Fruit fly (Drosophila melanogaster) whole organism, embryonic: ENCODE measurements around the gene CG6893.

Experiments
- CG13424 ChIP-seq: fragments of 200-800 bp; sonication (Bioruptor generic); optimal IDR thresholded peaks from 2 replicates; lab custom pipeline; 2019; ENCODE audit warnings: missing biosample characterization, mild to moderate bottlenecking, missing genetic modification characterization, moderate library complexity
- CG15479 ChIP-seq: fragments of 200-800 bp; sonication (Bioruptor generic); optimal IDR thresholded peaks from 3 replicates; lab custom pipeline; 2019; ENCODE audit warnings: missing biosample characterization, mild to moderate bottlenecking, missing genetic modification characterization, moderate library complexity
- CG17612 ChIP-seq: fragments of 200-800 bp; sonication (Bioruptor generic); IDR thresholded peaks from 2 replicates; pipeline ENCODE4 v1.3.6; 2022; ENCODE audit warnings: missing biosample characterization, missing genetic modification characterization
- CG18764 ChIP-seq: fragments of 200-800 bp; sonication (Bioruptor generic); optimal IDR thresholded peaks from 3 replicates; lab custom pipeline; 2016; ENCODE audit warnings: missing biosample characterization, missing genetic modification characterization
- HLH3B ChIP-seq: fragments of 200-800 bp; sonication (Bioruptor generic); IDR thresholded peaks from 2 replicates; pipeline ENCODE4 v1.3.6; 2022; ENCODE audit warnings: missing biosample characterization, missing genetic modification characterization
- Hr51 ChIP-seq, 2 experiments: fragments of 200-800 bp; sonication (Bioruptor generic); optimal IDR thresholded peaks; 2 replicates in 1 of 2; 3 replicates in 1 of 2; lab custom pipeline; 2016 to 2018; ENCODE audit warnings: missing biosample characterization in 2 of 2, missing genetic modification characterization in 2 of 2, mild to moderate bottlenecking in 1 of 2, moderate library complexity in 1 of 2
- Med ChIP-seq: fragments of 200-800 bp; sonication (Bioruptor generic); peaks from one replicate; lab custom pipeline; 2016; ENCODE audit warnings: missing biosample characterization, missing genetic modification characterization, mild to moderate bottlenecking, inconsistent platforms, moderate library complexity
- NC2β ChIP-seq: fragments of 200-800 bp; sonication (Bioruptor generic); optimal IDR thresholded peaks from 2 replicates; lab custom pipeline; 2016; ENCODE audit warnings: missing biosample characterization, missing genetic modification characterization
- Taf1 ChIP-seq: fragments of 200-800 bp; sonication (Bioruptor generic); IDR thresholded peaks from 2 replicates; pipeline ENCODE4 v1.3.6; 2022; ENCODE audit warnings: missing biosample characterization, missing genetic modification characterization
- amos ChIP-seq: fragments of 200-800 bp; sonication (Bioruptor generic); IDR thresholded peaks from 2 replicates; pipeline ENCODE4 v1.3.6; 2022; ENCODE audit warnings: missing biosample characterization, missing genetic modification characterization; ENCODE audit not compliant: partially characterized antibody
- esg ChIP-seq: fragments of 200-800 bp; sonication (Bioruptor generic); conservative IDR thresholded peaks from 2 replicates; pipeline ENCODE4 v1.3.6; 2022; ENCODE audit warnings: missing biosample characterization, missing genetic modification characterization
- pita ChIP-seq: fragments of 200-800 bp; sonication (Bioruptor generic); optimal IDR thresholded peaks from 2 replicates; lab custom pipeline; 2017; ENCODE audit warnings: missing biosample characterization, mild to moderate bottlenecking, missing genetic modification characterization
- sc ChIP-seq, 3 experiments: fragments of >200 bp in 2 of 3; fragments of 200-800 bp in 1 of 3; sonication (Bioruptor generic) in 1 of 3; optimal IDR thresholded peaks; 2 replicates in 2 of 3; 3 replicates in 1 of 3; lab custom pipeline; 2017; ENCODE audit warnings: mild to moderate bottlenecking in 1 of 3, missing biosample characterization in 1 of 3, missing genetic modification characterization in 1 of 3, missing genetic modification reagents in 1 of 3
- sob ChIP-seq: fragments of 200-800 bp; sonication (Bioruptor generic); IDR thresholded peaks from 2 replicates; pipeline ENCODE4 v1.3.6; 2022; ENCODE audit warnings: missing biosample characterization, missing genetic modification characterization
- stwl ChIP-seq: fragments of 200-800 bp; sonication (Bioruptor generic); optimal IDR thresholded peaks from 3 replicates; lab custom pipeline; 2018; ENCODE audit warnings: missing biosample characterization, mild to moderate bottlenecking, missing genetic modification characterization, moderate library complexity
- tgo ChIP-seq: fragments of 200-800 bp; sonication (Bioruptor generic); IDR thresholded peaks from 3 replicates; pipeline ENCODE4 v1.3.6; 2022; ENCODE audit warnings: missing biosample characterization, missing genetic modification characterization
- toy ChIP-seq: fragments of 200-800 bp; sonication (Bioruptor generic); IDR thresholded peaks from 2 replicates; pipeline ENCODE4 v1.3.6; 2022; ENCODE audit warnings: missing biosample characterization, missing genetic modification characterization

Gene CG6893

dm6 chr3L:18743679-18744078 is 49.7 kb downstream of the CG6893 start (continued):
- TF ChIP-seq CG13424 (tag; lab: Kevin White, UChicago) (no peak), sc (optimal IDR thresholded peaks at IDR 0.05; lab: Kevin White, UChicago) (no peak), sc (GFP tag; optimal IDR thresholded peaks at IDR 0.05; lab: Kevin White, UChicago) (no peak), pita (peak; percentile 15), Hr51 (GFP tag; optimal IDR thresholded peaks at IDR 0.05; lab: Kevin White, UChicago) (peak in 1 of 2 experiments; percentile 5), tgo (GFP tag; lab: Robert Waterston, UW) (0 out of 3 replicates have a peak, but pooled peaks have one; percentile 22), sob (GFP tag; lab: Robert Waterston, UW) (peak; percentile 19; the same call in 1 of the 2 replicates), HLH3B (0 out of 2 replicates have a peak, but pooled peaks have one; percentile 7), amos (GFP tag; lab: Robert Waterston, UW) (peak; percentile 70), stwl (tag; lab: Kevin White, UChicago) (peak; percentile 73)

- TF ChIP-seq CG18764 (GFP tag; lab: Kevin White, UChicago) (no peak), NC2β (GFP tag; lab: Kevin White, UChicago) (no peak), CG15479 (GFP tag; lab: Kevin White, UChicago) (peak; percentile 34), Taf1 (GFP tag; lab: Robert Waterston, UW) (no peak), Med (peak; percentile 8), toy (no peak), CG17612 (no peak), esg (GFP tag; lab: Robert Waterston, UW) (no peak)
- TF ChIP-seq, all 482 proteins: peak for 2
These were observed 50.2 kb downstream of the CG6893 start, which contains the start of gene CG6885 for dm6 chr3L:18744188-18744587. Gene CG6885, plus strand, starts transcription at chr3L:18744488.
